Worm (Caenorhabditis elegans): Measurements from ENCODE around the gene sft-4.
A peak's percentile ranks its signal among the peaks of the same experiment; 100 is the strongest.

The sft-4 gene

DNA sequence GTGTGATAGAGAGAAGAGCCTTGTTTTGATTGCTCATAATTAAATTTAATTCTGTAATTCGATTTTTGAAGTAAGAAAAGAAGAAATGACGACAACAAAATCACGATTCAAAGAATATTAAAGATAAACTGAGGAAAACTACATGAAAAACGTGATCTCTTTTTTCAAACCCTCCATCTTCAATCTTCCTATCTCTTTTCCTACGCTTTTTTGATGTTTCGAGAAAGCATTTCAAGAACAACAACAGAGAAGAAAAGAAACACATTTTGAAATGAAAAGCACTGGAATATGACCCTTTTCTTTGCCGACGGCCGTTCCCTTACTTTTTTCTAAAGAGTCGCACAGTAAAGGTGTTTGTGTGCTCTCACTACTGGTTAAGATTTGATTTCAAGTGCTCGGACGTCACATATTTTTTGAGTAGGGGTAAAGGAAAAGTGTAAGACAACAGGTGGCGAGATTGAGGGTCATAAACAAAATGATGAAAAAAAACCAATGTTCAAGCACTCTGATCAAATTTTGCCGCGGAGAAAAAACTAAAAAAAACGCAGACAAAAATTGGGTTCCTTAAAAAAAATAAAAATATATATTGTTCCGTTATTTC is 25.4 kb upstream of the sft-4 start, which contains the start of gene F13D11.3:
Gene F13D11.3, minus strand, starts transcription at position 51 of the 601 bp plus-strand sequence.
- TF ChIP-seq him-1 (tag; optimal IDR thresholded peaks at IDR 0.05) (no peak), W03F9.2 (tag; optimal IDR thresholded peaks at IDR 0.05) (no peak), dao-5 (tag; optimal IDR thresholded peaks at IDR 0.05) (no peak)

DNA sequence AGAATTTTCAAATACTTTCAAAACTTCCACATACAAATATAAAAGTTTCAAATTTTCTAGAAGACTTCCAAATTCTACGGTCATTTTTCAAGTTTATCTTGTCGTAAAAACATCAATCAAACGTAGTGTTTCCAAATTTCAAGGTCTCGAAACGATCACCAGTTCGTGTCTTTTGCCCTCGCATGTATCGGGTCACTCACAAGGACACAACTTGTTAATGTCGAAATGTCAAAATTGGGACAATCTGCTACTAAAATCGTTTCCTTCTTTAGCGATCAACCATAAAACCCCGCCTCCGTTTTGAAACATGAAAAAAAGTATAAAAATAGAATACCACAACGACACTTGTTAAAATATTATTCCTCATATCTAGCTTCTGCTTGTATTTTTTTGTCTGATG is 23.0 kb upstream of the sft-4 start:
- no peak for TF ChIP-seq dao-5 (tag; optimal IDR thresholded peaks at IDR 0.05)
- no peak for TF ChIP-seq him-1 (tag; optimal IDR thresholded peaks at IDR 0.05)
- no peak for TF ChIP-seq W03F9.2 (tag; optimal IDR thresholded peaks at IDR 0.05)

DNA sequence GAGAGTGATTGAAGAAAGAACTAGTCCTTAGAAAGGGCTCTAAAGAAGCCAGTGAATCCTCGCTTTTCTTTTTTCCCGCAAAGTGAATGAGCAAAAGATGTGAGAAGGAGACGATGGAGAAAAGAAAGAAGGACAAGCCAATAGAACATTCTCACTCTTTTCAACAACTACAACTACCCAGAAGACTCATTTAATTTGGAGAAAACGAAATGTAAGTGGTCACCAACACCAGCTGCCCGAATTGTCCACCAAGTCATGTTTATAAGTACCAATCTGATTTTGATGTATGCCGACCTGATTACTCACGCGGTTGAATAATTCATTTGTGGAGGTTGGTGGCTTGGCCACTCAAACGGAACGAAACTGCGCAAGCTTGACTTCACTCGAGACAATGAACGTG is 22.1 kb upstream of the sft-4 start:
- TF ChIP-seq W03F9.2 (tag; optimal IDR thresholded peaks at IDR 0.05) (no peak), him-1 (tag; optimal IDR thresholded peaks at IDR 0.05) (no peak), dao-5 (tag; optimal IDR thresholded peaks at IDR 0.05) (no peak)

DNA sequence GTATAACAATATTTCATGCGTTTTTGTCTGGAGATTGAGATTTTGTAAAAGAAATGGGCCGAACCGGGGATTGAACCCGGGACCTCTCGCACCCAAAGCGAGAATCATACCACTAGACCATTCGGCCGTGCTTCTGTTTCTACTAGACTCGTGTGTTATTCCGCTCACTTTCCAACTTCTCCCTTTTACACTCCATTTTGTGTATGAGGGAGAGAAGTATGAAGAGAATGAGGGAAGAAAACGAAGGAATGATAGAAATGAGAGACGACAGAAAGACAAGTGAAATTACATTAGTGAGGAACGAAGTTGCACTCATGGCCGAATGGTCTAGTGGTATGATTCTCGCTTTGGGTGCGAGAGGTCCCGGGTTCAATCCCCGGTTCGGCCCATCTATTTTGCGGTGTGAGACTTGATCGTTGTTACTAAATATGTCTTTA is 20.7 kb upstream of the sft-4 start:
- TF ChIP-seq dao-5 (tag; optimal IDR thresholded peaks at IDR 0.05) (peak; percentile 84), W03F9.2 (tag; optimal IDR thresholded peaks at IDR 0.05) (peak; percentile 58), him-1 (tag; optimal IDR thresholded peaks at IDR 0.05) (peak; percentile 89)

DNA sequence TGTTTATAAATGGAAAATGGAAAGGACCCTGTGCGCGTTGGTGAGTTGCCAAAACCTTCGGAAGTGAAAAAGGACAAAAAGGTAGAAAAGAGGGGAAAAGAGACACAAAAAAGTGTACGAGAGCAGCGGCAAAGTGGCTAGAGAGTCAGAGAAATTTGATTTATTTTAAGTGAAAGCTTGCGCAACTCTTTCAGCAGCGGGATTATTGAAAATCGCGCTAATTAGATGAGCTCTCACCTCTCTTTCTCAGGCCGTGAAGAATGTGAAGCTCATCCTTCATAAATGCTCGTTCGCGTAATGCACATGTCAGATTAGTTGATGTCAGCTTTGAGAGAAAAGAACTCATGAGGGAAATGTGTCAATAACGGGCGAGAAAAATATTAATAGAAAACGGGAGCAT is 18.7 kb upstream of the sft-4 start:
- TF ChIP-seq him-1 (tag; optimal IDR thresholded peaks at IDR 0.05): no peak

DNA sequence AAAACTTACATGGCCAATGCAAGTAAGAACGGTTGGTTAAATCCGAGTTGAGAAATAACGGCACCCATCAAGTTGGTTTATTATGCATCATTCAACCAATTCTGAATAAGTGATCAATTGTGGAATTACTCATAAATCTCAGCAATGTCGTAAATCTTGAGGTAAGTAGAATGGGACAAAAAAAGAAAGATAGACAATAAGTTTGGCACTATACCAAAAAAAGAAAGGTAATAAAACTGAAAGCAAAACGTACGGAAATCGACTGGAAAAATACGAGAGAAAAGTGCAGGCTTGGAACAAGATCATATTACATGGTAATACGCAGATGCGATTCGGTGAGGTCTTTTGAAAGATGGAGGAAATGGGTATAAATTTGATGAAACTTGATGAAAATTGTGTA is 18.2 kb upstream of the sft-4 start, which contains the start of gene F46G11.4:
Gene F46G11.4, minus strand, starts transcription at position 101 of the 400 bp plus-strand sequence.
- TF ChIP-seq dao-5 (tag; optimal IDR thresholded peaks at IDR 0.05) (no peak), him-1 (tag; optimal IDR thresholded peaks at IDR 0.05) (no peak), W03F9.2 (tag; optimal IDR thresholded peaks at IDR 0.05) (no peak)

DNA sequence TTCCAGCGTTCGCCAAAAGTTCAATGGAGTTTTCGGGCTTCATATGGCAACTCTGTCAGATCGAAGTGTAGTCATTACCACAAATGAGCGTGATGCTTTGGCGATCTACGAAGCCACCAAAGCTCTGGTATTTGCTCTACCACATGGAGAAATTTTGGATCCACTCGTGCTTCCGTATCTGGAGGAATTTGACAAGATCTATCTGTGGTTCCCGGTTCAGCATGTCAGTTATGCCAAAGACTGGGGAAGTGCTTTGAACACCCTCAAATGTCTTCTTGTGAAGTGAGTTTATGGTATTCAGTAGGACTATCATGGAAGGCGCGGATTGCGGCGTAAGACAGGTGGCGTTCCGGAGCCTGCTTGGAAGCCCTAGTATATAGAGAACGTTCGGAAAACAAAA is 13.9 kb upstream of the sft-4 start:
- TF ChIP-seq W03F9.2 (tag; optimal IDR thresholded peaks at IDR 0.05) (no peak), dao-5 (tag; optimal IDR thresholded peaks at IDR 0.05) (no peak), him-1 (tag; optimal IDR thresholded peaks at IDR 0.05) (no peak)

DNA sequence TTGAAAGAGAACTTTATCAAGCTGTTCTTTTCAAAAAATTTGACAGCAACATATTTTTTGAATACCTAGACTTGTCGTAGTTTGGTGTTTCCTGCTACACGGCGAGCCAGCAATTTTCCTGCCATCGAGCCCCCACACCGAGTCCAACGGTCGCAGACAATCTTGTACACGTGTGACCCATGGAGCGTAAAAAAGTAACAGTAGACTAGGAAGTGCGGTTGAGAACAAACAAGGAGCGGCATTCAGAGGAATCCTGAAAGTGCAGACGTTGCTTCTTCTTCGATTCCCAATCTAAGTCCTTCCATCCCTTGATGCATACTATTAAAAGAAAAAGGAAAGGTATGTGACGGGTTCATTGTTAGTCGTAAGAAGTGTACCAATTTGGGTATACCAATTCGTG is 10.4 kb upstream of the sft-4 start, which contains the start of gene twnk-1:
Gene twnk-1, plus strand, starts transcription at position 301 of the 400 bp plus-strand sequence.
- no peak for TF ChIP-seq dao-5 (tag; optimal IDR thresholded peaks at IDR 0.05)

DNA sequence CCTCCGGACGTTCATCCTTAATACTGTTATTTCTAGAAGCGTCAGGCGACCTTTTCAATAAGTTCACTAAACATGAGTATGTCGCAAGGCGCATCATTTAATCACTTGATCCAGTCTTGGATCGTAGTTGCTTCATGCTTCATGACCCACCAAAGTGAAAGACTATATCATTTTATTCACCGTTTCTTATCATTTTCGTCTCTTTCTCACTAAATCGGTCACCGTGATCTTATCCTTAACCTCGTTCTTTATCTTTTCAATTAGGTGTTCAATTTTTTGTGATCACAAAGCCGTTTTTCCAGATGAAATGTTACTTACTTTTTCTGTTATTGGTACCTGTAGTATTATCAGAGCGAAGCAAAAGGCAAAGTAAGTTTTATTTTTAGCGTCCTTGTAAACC is 7.3 kb upstream of the sft-4 start, which contains the start of gene F46G11.2:
Gene F46G11.2, plus strand, starts transcription at position 301 of the 400 bp plus-strand sequence.
- TF ChIP-seq dao-5 (tag; optimal IDR thresholded peaks at IDR 0.05): no peak
- no peak for TF ChIP-seq W03F9.2 (tag; optimal IDR thresholded peaks at IDR 0.05)
- TF ChIP-seq him-1 (tag; optimal IDR thresholded peaks at IDR 0.05): no peak

DNA sequence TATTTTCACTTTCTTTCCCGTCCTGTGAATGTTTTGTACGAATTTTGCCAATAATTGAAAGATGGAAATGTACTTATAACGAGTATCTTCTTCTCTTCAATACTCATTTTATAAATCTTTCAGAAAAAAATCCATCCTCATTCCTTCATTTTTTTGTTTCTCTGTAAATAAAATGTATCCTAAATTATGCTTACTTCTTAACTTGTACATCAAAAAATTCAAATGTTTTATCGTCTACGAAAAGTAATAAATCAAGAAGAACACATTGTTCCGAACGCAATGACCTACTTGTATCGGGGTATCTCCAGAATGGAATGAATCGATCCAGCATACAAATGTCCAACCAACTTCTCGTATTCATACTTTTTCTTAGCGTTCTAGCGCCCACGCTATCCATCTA is 5.7 kb upstream of the sft-4 start, which contains the start of gene F46G11.6:
Gene F46G11.6, plus strand, starts transcription at position 301 of the 400 bp plus-strand sequence.
- TF ChIP-seq dao-5 (tag; optimal IDR thresholded peaks at IDR 0.05): no peak
- TF ChIP-seq W03F9.2 (tag; optimal IDR thresholded peaks at IDR 0.05): no peak
- no peak for TF ChIP-seq him-1 (tag; optimal IDR thresholded peaks at IDR 0.05)

DNA sequence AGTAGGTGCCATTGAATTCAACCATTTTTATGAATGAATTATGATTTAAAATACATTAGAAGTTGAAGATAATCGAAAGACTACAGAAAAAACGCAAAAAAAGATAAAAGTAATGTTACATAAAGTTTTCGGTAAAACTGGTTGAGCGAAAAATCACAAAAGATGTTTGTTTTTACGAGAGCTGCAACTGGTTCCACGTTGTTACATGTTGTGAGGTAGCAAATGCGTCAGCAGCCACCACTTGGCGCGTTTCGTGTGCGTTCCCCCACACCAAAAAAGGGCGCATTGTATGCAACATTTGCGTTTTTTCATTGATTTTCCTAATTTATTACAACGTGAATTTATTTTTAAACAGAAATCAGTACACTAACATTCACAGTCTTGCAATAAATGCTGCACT is 1.6 kb upstream of the sft-4 start, which contains the start of gene gakh-1:
Gene gakh-1, plus strand, starts transcription at position 347 of the 400 bp plus-strand sequence.
- TF ChIP-seq W03F9.2 (tag; optimal IDR thresholded peaks at IDR 0.05): peak; percentile 0
- TF ChIP-seq dao-5 (tag; optimal IDR thresholded peaks at IDR 0.05): no peak
- TF ChIP-seq him-1 (tag; optimal IDR thresholded peaks at IDR 0.05): peak; percentile 34

DNA sequence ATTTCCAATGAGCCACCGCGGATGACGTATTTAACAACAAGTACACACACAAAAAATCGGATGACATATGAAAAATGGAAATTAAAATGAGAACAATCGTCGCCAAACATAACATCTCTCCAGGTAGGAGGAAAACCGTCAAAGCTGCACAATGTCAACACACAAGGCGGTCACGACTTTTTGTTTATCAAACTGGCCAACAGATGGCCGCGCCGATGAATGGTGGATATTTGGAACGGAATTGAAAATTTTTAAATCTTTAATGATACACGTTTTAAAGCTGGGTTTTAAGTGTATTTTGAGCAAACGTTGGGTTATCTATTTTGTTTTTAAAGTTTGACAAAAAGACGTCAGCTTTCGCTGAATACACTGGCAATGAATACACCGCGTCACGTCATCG is 772 bp upstream of the sft-4 start:
- TF ChIP-seq W03F9.2 (tag; optimal IDR thresholded peaks at IDR 0.05) (no peak), him-1 (tag; optimal IDR thresholded peaks at IDR 0.05) (no peak), dao-5 (tag; optimal IDR thresholded peaks at IDR 0.05) (no peak)

DNA sequence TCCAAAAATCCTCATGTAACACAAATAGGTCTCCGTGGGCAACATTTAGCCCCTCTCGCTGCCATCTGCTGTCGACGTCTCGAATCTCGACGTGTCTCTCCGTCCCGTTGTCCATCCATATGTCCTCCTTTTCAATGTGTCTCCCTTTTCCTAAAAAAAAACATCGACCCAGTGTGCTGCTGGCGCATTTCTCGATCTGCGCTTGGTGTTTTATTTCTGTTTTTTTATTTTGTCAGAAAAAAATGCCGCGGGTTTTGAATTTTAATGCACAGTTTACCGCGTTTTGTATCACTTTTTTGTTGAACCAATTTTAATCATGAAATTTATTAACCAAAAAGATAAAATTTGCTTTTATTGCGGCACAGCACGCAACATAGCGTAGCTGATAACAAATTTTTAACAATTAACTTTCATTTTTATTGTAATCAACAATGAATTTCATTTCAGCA is 4.7 kb downstream of the sft-4 start:
- TF ChIP-seq dao-5 (tag; optimal IDR thresholded peaks at IDR 0.05) (no peak), him-1 (tag; optimal IDR thresholded peaks at IDR 0.05) (peak; percentile 71), W03F9.2 (tag; optimal IDR thresholded peaks at IDR 0.05) (peak; percentile 18)

DNA sequence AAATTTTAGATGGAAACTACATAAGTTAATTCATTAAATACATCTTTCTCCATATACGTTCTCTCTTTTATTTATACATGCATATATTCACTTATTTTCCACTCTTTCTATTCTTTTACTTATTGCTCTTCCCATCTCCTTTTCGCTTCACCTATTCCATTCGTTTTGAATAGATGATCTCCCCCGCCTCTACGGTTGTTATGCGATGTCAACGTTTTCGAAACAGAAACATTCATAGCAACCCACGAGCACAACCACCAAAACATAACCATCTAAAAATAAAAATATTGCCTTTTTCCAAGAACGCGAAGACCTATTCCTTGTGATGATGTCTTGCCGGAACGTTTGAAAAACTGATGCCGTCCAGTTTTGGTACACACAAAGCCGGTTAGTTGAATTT is 7.1 kb downstream of the sft-4 start, which contains the start of gene sym-3:
Gene sym-3, plus strand, starts transcription at position 301 of the 400 bp plus-strand sequence.
- TF ChIP-seq W03F9.2 (tag; optimal IDR thresholded peaks at IDR 0.05): no peak
- TF ChIP-seq him-1 (tag; optimal IDR thresholded peaks at IDR 0.05): no peak
- TF ChIP-seq dao-5 (tag; optimal IDR thresholded peaks at IDR 0.05): no peak

All from whole organism, L4/young adult.